Worm (Caenorhabditis elegans) whole organism, L2 larva: ENCODE data around the gene C05D12.4.

Source experiments
- nhr-6 ChIP-seq: fragments of 150-350 bp; optimal IDR thresholded peaks from 2 replicates; lab custom pipeline; 2014; ENCODE audit warnings: missing biosample characterization, missing genetic modification characterization
- sem-4 ChIP-seq: fragments of 150-350 bp; optimal IDR thresholded peaks from 2 replicates; lab custom pipeline; 2014; ENCODE audit warnings: missing biosample characterization, missing genetic modification reagents, missing genetic modification characterization

DNA sequence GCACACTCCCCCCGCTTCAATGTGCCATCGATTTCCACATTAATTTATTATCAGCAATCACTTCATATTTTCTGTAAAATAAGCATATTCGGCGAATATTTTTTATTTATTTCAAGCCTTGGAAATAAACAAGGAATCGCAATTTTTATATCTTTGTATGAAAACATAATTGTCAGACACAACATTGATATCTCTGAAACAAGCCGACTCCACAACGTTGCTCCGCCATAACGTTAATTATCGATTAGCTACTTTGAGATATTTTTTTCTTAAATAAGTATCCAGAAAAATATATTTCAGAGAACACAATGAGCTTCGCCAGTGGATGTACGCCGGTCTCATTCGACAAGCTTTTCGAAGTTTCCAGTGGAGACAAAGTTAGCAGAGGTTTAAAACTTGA, 12.2 kb downstream of the C05D12.4 start, which contains the start of gene adbp-1:
- no peak for TF ChIP-seq sem-4
- no peak for TF ChIP-seq nhr-6 (tag; lab: Kevin White, UChicago)
